Fruit fly (Drosophila melanogaster) Kc167 (cell line): ENCODE data around the gene CG11151.

ENCODE experiments used
- Myc ChIP-seq: fragments of >200 bp; optimal IDR thresholded peaks from 2 replicates; lab custom pipeline; 2017; ENCODE audit warnings: missing external identifiers
- Sin3A ChIP-seq: fragments of >200 bp; optimal IDR thresholded peaks from 2 replicates; lab custom pipeline; 2018; ENCODE audit warnings: missing external identifiers
- h ChIP-seq: fragments of >200 bp; optimal IDR thresholded peaks from 3 replicates; lab custom pipeline; 2018; ENCODE audit warnings: missing external identifiers
- insv ChIP-seq: fragments of >200 bp; optimal IDR thresholded peaks from 3 replicates; lab custom pipeline; 2018; ENCODE audit warnings: missing external identifiers
- psq ChIP-seq: fragments of >200 bp; optimal IDR thresholded peaks from 2 replicates; lab custom pipeline; 2017; ENCODE audit warnings: missing external identifiers

dm6 chrX:13764397-13765119, 25.0 kb downstream of the CG11151 start:
- TF ChIP-seq h (lab: Kevin White, UChicago) (no peak), insv (lab: Kevin White, UChicago) (no peak), Sin3A (lab: Kevin White, UChicago) (no peak), psq (no peak), Myc (lab: Kevin White, UChicago) (no peak)
